Worm (Caenorhabditis elegans) whole organism, L2 larva: Measurements from ENCODE around the gene ddn-1.

Experiments used
- ceh-82 ChIP-seq: fragments of 150-350 bp; optimal IDR thresholded peaks from 2 replicates; lab custom pipeline; 2014; ENCODE audit warnings: missing biosample characterization, missing genetic modification characterization
- egl-27 ChIP-seq: sonication (generic microtip); optimal IDR thresholded peaks from 3 replicates; lab custom pipeline; 2017; ENCODE audit warnings: missing biosample characterization, missing genetic modification reagents, missing genetic modification characterization
- lsy-2 ChIP-seq, 2 experiments: fragments of 150-350 bp in 1 of 2; sonication (generic microtip) in 1 of 2; optimal IDR thresholded peaks; 2 replicates each; lab custom pipeline; 2014 to 2017; ENCODE audit warnings: missing biosample characterization in 2 of 2, missing genetic modification characterization in 2 of 2
- mbf-1 ChIP-seq: sonication (generic microtip); optimal IDR thresholded peaks from 2 replicates; lab custom pipeline; 2017; ENCODE audit warnings: missing biosample characterization, missing genetic modification characterization
- nhr-10 ChIP-seq: sonication (generic microtip); optimal IDR thresholded peaks from 2 replicates; lab custom pipeline; 2017; ENCODE audit warnings: missing biosample characterization, missing genetic modification characterization
- nhr-25 ChIP-seq: fragments of 150-350 bp; sonication (generic microtip); optimal IDR thresholded peaks from 3 replicates; lab custom pipeline; 2014; ENCODE audit warnings: missing biosample characterization, missing genetic modification characterization
- unc-55 ChIP-seq: fragments of 150-350 bp; sonication (generic microtip); optimal IDR thresholded peaks from 3 replicates; lab custom pipeline; 2014; ENCODE audit warnings: missing biosample characterization, missing genetic modification reagents, missing genetic modification characterization

ce11 chrV:8730991-8731390, 29.3 kb downstream of the ddn-1 start:
- TF ChIP-seq nhr-25 (tag; lab: Kevin White, UChicago) (no peak), mbf-1 (tag; lab: Kevin White, UChicago) (no peak), lsy-2 (tag; optimal IDR thresholded peaks at IDR 0.05; lab: Kevin White, UChicago) (no peak), egl-27 (no peak), nhr-10 (tag; lab: Kevin White, UChicago) (no peak), unc-55 (no peak), ceh-82 (tag; lab: Kevin White, UChicago) (no peak)
